Fruit fly (Drosophila melanogaster) whole organism, pupa: ENCODE data around the gene comm3.
A peak's percentile ranks its signal among the peaks of the same experiment; 100 is the strongest.

Experiments used
- CG10348 ChIP-seq: fragments of 200-800 bp; sonication (Bioruptor generic); IDR thresholded peaks from 2 replicates; pipeline ENCODE4 v1.3.6; 2022; ENCODE audit warnings: missing biosample characterization, missing genetic modification characterization
- CG12605 ChIP-seq: fragments of 200-800 bp; sonication (Bioruptor generic); IDR thresholded peaks from 2 replicates; pipeline ENCODE4 v1.3.6; 2022; ENCODE audit warnings: missing biosample characterization, missing genetic modification characterization
- CG13204 ChIP-seq: fragments of 200-800 bp; sonication (Bioruptor generic); optimal IDR thresholded peaks from 2 replicates; lab custom pipeline; 2018; ENCODE audit warnings: missing biosample characterization, mild to moderate bottlenecking, missing genetic modification characterization, moderate library complexity
- CG14655 ChIP-seq: fragments of 200-800 bp; sonication (Bioruptor generic); optimal IDR thresholded peaks from 3 replicates; lab custom pipeline; 2017; ENCODE audit warnings: mild to moderate bottlenecking, missing biosample characterization, missing genetic modification reagents, missing genetic modification characterization
- CG15710 ChIP-seq: fragments of 200-800 bp; sonication (Bioruptor generic); optimal IDR thresholded peaks from 2 replicates; lab custom pipeline; 2018; ENCODE audit warnings: missing biosample characterization, mild to moderate bottlenecking, missing genetic modification characterization, moderate library complexity
- CG17806 ChIP-seq: fragments of 200-800 bp; sonication (Bioruptor generic); optimal IDR thresholded peaks from 2 replicates; lab custom pipeline; 2018; ENCODE audit warnings: missing biosample characterization, mild to moderate bottlenecking, missing genetic modification characterization, moderate library complexity
- CG32121 ChIP-seq: fragments of 200-800 bp; sonication (Bioruptor generic); IDR thresholded peaks from 2 replicates; pipeline ENCODE4 v1.3.6; 2022; ENCODE audit warnings: missing biosample characterization, missing genetic modification characterization
- CG34367 ChIP-seq: fragments of 200-800 bp; sonication (Bioruptor generic); optimal IDR thresholded peaks from 2 replicates; lab custom pipeline; 2018; ENCODE audit warnings: missing biosample characterization, mild to moderate bottlenecking, missing genetic modification characterization
- CG4496 ChIP-seq: fragments of 200-800 bp; sonication (Bioruptor generic); IDR thresholded peaks from 3 replicates; pipeline ENCODE4 v1.3.6; 2022; ENCODE audit warnings: missing biosample characterization, missing genetic modification characterization
- CG8159 ChIP-seq: fragments of 200-800 bp; sonication (Bioruptor generic); optimal IDR thresholded peaks from 3 replicates; lab custom pipeline; 2018; ENCODE audit warnings: missing biosample characterization, mild to moderate bottlenecking, missing genetic modification characterization, moderate library complexity
- CG8301 ChIP-seq: fragments of 200-800 bp; sonication (Bioruptor generic); optimal IDR thresholded peaks from 2 replicates; lab custom pipeline; 2018; ENCODE audit warnings: missing biosample characterization, mild to moderate bottlenecking, missing genetic modification characterization
- CG9948 ChIP-seq: fragments of 200-800 bp; sonication (Bioruptor generic); optimal IDR thresholded peaks from 2 replicates; lab custom pipeline; 2018; ENCODE audit warnings: missing biosample characterization, mild to moderate bottlenecking, missing genetic modification characterization, moderate library complexity
- D1 ChIP-seq: fragments of 200-800 bp; sonication (Bioruptor generic); optimal IDR thresholded peaks from 2 replicates; lab custom pipeline; 2018; ENCODE audit warnings: missing biosample characterization, mild to moderate bottlenecking, missing genetic modification characterization, moderate library complexity
- EcR ChIP-seq: fragments of 200-800 bp; sonication (Bioruptor generic); optimal IDR thresholded peaks from 3 replicates; lab custom pipeline; 2019; ENCODE audit warnings: missing biosample characterization, missing genetic modification characterization, mild to moderate bottlenecking, moderate library complexity, missing genetic modification reagents
- Ets98B ChIP-seq: fragments of 200-800 bp; sonication (Bioruptor generic); IDR thresholded peaks from 2 replicates; pipeline ENCODE4 v1.3.6; 2022; ENCODE audit warnings: missing biosample characterization, missing genetic modification characterization
- Pif1A ChIP-seq: fragments of 200-800 bp; sonication (Bioruptor generic); optimal IDR thresholded peaks from 3 replicates; lab custom pipeline; 2016; ENCODE audit warnings: missing biosample characterization, missing genetic modification characterization
- Pif1B ChIP-seq: fragments of 200-800 bp; sonication (Bioruptor generic); optimal IDR thresholded peaks from 3 replicates; lab custom pipeline; 2016; ENCODE audit warnings: missing biosample characterization, missing genetic modification characterization
- Snoo ChIP-seq: fragments of 200-800 bp; sonication (Bioruptor generic); optimal IDR thresholded peaks from 3 replicates; lab custom pipeline; 2017; ENCODE audit warnings: missing biosample characterization, mild to moderate bottlenecking, missing genetic modification characterization, inconsistent platforms
- fd96Ca ChIP-seq: fragments of 200-800 bp; sonication (Bioruptor generic); IDR thresholded peaks from 3 replicates; pipeline ENCODE4 v1.3.6; 2022; ENCODE audit warnings: missing biosample characterization, missing genetic modification characterization
- gl ChIP-seq: fragments of 200-800 bp; sonication (Bioruptor generic); optimal IDR thresholded peaks from 2 replicates; lab custom pipeline; 2018; ENCODE audit warnings: missing biosample characterization, mild to moderate bottlenecking, missing genetic modification characterization
- rn ChIP-seq: fragments of 200-800 bp; sonication (Bioruptor generic); IDR thresholded peaks from 2 replicates; pipeline ENCODE4 v1.3.6; 2022; ENCODE audit warnings: missing biosample characterization, missing genetic modification characterization

The comm3 gene

DNA sequence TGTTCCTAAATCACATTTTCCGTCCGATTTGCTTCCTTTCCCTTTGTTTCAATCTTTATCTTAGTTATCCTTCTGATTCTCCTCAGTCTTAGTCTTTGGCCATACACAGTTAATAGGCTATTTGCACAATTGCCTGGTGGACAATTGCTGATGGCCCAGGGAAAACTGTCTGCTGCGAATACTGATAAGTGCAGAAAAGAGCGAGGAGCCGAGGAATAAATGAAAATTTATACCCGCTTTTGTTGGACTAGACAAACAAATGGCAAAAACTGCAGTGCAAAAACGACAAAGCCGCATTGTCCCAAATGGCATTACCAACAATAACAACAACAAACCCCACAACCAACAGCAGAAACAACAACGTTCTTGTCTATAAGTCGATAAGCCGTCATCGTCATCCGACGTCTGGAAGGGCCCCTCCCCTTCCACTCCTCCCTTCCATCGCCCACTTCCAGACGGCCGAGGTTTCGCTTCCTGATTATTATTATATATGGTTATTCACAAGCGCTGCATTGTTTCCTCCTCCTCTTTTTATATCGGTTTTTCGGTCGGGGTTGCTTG, 53.4 kb downstream of the comm3 start:
- no peak for TF ChIP-seq CG17806 (tag; lab: Kevin White, UChicago)
- TF ChIP-seq CG13204 (GFP tag; lab: Kevin White, UChicago), result no peak
- TF ChIP-seq fd96Ca (GFP tag; lab: Robert Waterston, UW), result 0 out of 3 replicates have a peak, but pooled peaks have one; percentile 26
- 0 out of 3 replicates have a peak, but pooled peaks have one; percentile 36 for TF ChIP-seq CG4496 (GFP tag; lab: Robert Waterston, UW)
- peak; percentile 45 for TF ChIP-seq EcR (GFP tag; lab: Kevin White, UChicago)

DNA sequence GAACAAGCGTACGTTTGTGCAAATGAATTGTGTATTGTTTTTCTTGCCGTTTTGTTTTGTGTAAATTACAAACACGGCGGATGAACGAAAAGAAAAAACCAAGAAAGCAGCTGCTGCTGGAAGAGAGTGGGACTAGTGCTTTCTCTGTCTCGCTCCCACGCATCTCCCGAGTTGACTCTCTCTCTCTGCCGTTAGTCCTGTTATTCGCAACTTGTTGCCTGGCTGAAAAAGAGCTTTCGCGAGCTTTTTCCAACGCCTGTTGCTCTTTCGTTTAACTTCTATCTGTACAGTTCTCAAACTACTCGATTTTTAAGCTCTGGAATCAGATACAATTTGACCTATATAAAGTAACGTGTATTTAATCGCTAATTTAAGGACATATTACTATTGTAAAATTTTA, 54.2 kb downstream of the comm3 start:
- TF ChIP-seq CG12605 (GFP tag; lab: Robert Waterston, UW) (peak; percentile 95), Ets98B (GFP tag; lab: Robert Waterston, UW) (0 out of 2 replicates have a peak, but pooled peaks have one; percentile 2), CG34367 (no peak)

DNA sequence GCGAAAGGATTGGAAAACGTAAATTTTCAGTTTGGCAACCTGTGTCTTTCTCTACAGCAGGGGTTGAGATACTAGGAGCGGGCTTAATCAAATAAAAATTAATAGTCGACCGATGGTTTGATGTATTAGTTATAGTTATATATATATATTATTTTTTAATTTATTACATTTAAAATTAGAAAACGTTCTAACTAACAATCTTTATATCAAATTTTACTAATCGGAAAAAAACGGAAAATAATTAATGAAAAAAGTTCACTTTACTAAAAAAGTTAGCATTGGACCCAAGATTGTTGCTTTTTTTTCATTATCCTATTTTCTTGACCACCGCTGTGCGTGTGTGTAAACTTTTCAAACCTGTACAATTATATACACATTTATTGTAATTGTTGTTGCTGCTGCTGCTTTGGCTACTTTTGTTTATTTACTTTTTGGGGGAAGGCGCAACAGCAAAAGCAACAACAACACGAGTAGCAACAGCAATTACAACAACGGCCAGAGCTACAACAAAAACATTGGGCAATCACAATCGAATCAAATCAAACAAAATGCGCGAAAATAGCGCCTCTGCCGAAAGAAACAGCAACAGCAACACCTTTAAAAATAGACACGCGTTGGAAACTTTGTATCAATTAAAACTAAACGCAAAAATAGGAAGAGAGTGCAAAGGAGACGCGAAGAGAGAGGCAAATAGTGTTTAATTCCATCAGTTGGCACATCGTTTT, 54.9 kb downstream of the comm3 start:
- no peak for TF ChIP-seq CG13204 (GFP tag; lab: Kevin White, UChicago)
- 0 out of 2 replicates have a peak, but pooled peaks have one; percentile 12 for TF ChIP-seq CG12605 (GFP tag; lab: Robert Waterston, UW)
- peak; percentile 26 for TF ChIP-seq Pif1A (GFP tag; lab: Kevin White, UChicago)
- TF ChIP-seq CG32121 (GFP tag; lab: Robert Waterston, UW), result peak; percentile 62
- TF ChIP-seq CG15710 (tag; lab: Kevin White, UChicago), result peak; percentile 11
- peak; percentile 18 for TF ChIP-seq Snoo (tag; lab: Kevin White, UChicago)
- no peak for TF ChIP-seq rn (GFP tag; lab: Robert Waterston, UW)
- TF ChIP-seq CG14655 (GFP tag; lab: Kevin White, UChicago), result peak; percentile 57
- TF ChIP-seq CG8159 (tag; lab: Kevin White, UChicago), result peak; percentile 23
- TF ChIP-seq CG4496 (GFP tag; lab: Robert Waterston, UW), result no peak
- no peak for TF ChIP-seq D1 (tag; lab: Kevin White, UChicago)
- TF ChIP-seq fd96Ca (GFP tag; lab: Robert Waterston, UW), result peak; percentile 53
- TF ChIP-seq Ets98B (GFP tag; lab: Robert Waterston, UW), result peak; percentile 61
- TF ChIP-seq CG8301 (tag; lab: Kevin White, UChicago), result peak; percentile 42
- TF ChIP-seq CG9948 (tag; lab: Kevin White, UChicago), result peak; percentile 42

DNA sequence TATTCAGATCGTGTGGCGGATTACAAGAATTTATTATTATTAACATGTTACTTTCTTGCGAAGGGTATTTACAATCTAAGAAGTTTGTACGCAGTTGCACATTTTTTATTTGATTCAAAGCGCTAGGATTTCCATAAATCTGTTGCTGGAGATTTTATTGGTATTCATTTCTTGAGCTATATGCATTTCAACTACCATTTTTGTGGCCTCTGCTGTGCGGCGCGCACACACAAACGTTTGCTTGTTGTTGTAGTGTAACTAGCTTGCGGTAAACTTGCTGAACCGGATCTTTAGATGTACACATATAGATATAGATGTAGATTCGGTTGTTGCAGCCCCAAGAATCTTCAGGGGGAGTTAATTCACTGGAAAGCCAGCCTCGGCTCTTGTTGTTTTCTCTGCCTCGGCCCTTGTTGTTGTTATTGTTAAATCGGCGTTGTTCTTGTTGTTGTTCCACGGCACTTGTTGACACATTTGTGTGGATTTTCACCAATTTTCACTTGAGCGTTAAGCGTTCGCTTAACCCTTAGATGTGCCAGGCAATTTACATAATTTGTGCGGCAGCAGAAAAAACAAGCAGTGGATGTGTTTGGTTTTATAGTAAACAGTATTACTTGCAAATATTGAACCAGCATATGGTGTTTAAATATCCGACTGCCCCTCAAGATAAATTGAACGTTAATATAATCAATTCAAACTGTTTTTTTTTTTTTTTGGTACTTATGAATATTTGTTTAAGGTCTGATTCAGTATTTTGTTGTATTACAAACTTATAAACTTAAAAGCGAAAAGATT, 56.6 kb downstream of the comm3 start:
- TF ChIP-seq D1 (tag; lab: Kevin White, UChicago) (no peak), CG8301 (tag; lab: Kevin White, UChicago) (no peak), Pif1A (GFP tag; lab: Kevin White, UChicago) (peak; percentile 6), CG12605 (GFP tag; lab: Robert Waterston, UW) (no peak), CG34367 (no peak), CG10348 (no peak), CG9948 (tag; lab: Kevin White, UChicago) (no peak), CG17806 (tag; lab: Kevin White, UChicago) (no peak), EcR (GFP tag; lab: Kevin White, UChicago) (peak; percentile 28), CG14655 (GFP tag; lab: Kevin White, UChicago) (no peak), Pif1B (GFP tag; lab: Kevin White, UChicago) (no peak), gl (tag; lab: Kevin White, UChicago) (no peak), fd96Ca (GFP tag; lab: Robert Waterston, UW) (no peak)
- TF ChIP-seq, all 21 proteins: peak for 2

DNA sequence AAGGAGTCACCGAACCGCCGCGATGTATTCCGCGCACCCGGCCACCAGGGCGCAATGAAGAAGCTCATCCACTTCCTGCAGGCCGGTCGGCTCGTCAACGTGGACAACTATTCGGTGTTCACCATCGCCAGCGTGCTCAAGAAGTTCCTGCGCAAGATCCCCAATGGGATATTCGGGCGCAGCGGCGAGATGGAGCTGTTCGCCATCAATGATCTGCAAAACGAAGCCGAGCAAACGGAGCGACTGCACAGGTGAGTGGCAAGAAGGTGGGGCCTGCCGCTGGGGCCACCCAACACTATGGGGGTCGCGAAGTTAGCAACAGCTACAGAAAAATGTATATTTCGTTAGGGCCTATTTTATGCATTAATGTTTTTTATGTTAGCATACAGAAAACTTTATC, 57.8 kb downstream of the comm3 start:
- TF ChIP-seq CG14655 (GFP tag; lab: Kevin White, UChicago), result peak; percentile 7
- TF ChIP-seq Ets98B (GFP tag; lab: Robert Waterston, UW), result peak; percentile 39
- 0 out of 2 replicates have a peak, but pooled peaks have one; percentile 31 for TF ChIP-seq CG32121 (GFP tag; lab: Robert Waterston, UW)
- TF ChIP-seq CG4496 (GFP tag; lab: Robert Waterston, UW), result peak; percentile 60; the same call in 2 of the 3 replicates
- TF ChIP-seq CG9948 (tag; lab: Kevin White, UChicago), result no peak
